Worm (Caenorhabditis elegans): ENCODE measurements around the gene nadk-1.

ce11 chrIV:1456775-1457174, at the start of gene nadk-1:
- no peak for TF ChIP-seq unc-39 (tag; optimal IDR thresholded peaks at IDR 0.05)
- TF ChIP-seq nhr-76 (tag; optimal IDR thresholded peaks at IDR 0.05): no peak
- no peak for TF ChIP-seq vab-7 (GFP tag; IDR thresholded peaks at IDR 0.05)
- no peak for TF ChIP-seq nhr-48 (tag; optimal IDR thresholded peaks at IDR 0.05)
- TF ChIP-seq Y48G9A.11 (GFP tag; IDR thresholded peaks at IDR 0.05): no peak
- no peak for TF ChIP-seq mdl-1 (tag; optimal IDR thresholded peaks at IDR 0.05)
- 0 out of 2 replicates have a peak, but pooled peaks have one; percentile 3 for TF ChIP-seq madf-9 (GFP tag; conservative IDR thresholded peaks at IDR 0.05)
- TF ChIP-seq snpc-4 (tag; optimal IDR thresholded peaks at IDR 0.05): no peak
- TF ChIP-seq D1046.2 (GFP tag; IDR thresholded peaks at IDR 0.05): no peak
- TF ChIP-seq fos-1 (tag; optimal IDR thresholded peaks at IDR 0.05): no peak
